Worm (Caenorhabditis elegans) whole organism, L1 larva: ENCODE results near the gene fbxb-99.
A peak's percentile ranks its signal among the peaks of the same experiment; 100 is the strongest.

Source experiments
- C04F5.9 ChIP-seq: sonication (generic microtip); optimal IDR thresholded peaks from 2 replicates; lab custom pipeline; 2016; ENCODE audit warnings: missing genetic modification characterization, missing compliant biosample characterization
- blmp-1 ChIP-seq: fragments of 150-350 bp; optimal IDR thresholded peaks from 2 replicates; lab custom pipeline; 2014; ENCODE audit warnings: missing biosample characterization, missing genetic modification characterization
- ceh-8 ChIP-seq: fragments of 200-800 bp; sonication (Bioruptor generic); optimal IDR thresholded peaks from 2 replicates; lab custom pipeline; 2018; ENCODE audit warnings: mild to moderate bottlenecking, missing genetic modification characterization, moderate library complexity, missing compliant biosample characterization
- ceh-88 ChIP-seq: fragments of 200-800 bp; sonication (Bioruptor generic); IDR thresholded peaks from 2 replicates; pipeline ENCODE4 v1.3.6; 2022; ENCODE audit warnings: missing genetic modification characterization, missing compliant biosample characterization
- ces-1 ChIP-seq: fragments of 150-350 bp; optimal IDR thresholded peaks from 2 replicates; lab custom pipeline; 2014; ENCODE audit warnings: missing biosample characterization, missing genetic modification reagents, missing genetic modification characterization
- efl-1 ChIP-seq, 4 experiments: fragments of 150-350 bp; optimal IDR thresholded peaks in 3 of 4; peaks in 1 of 4; 1 replicate in 1 of 4; 2 replicates in 3 of 4; lab custom pipeline; 2014; ENCODE audit warnings: missing biosample characterization in 2 of 4, missing genetic modification characterization in 2 of 4, missing genetic modification reagents in 2 of 4
- elt-2 ChIP-seq: sonication (generic microtip); optimal IDR thresholded peaks from 2 replicates; lab custom pipeline; 2016; ENCODE audit warnings: missing genetic modification characterization, mild to moderate bottlenecking, inconsistent platforms, missing compliant biosample characterization, missing genetic modification reagents
- elt-3 ChIP-seq, 6 experiments: fragments of 150-350 bp in 1 of 6; sonication (generic microtip); optimal IDR thresholded peaks; 2 replicates each; lab custom pipeline; 2017 to 2018; ENCODE audit warnings: missing biosample characterization in 6 of 6, missing genetic modification characterization in 6 of 6, inconsistent platforms in 1 of 6
- ets-5 ChIP-seq: fragments of 200-800 bp; sonication (Bioruptor generic); IDR thresholded peaks from 2 replicates; pipeline ENCODE4 v1.3.6; 2022; ENCODE audit warnings: missing genetic modification characterization, missing compliant biosample characterization
- fkh-10 ChIP-seq: sonication (generic microtip); optimal IDR thresholded peaks from 2 replicates; lab custom pipeline; 2017; ENCODE audit warnings: missing biosample characterization, missing genetic modification reagents, missing genetic modification characterization
- fkh-4 ChIP-seq: sonication (generic microtip); optimal IDR thresholded peaks from 2 replicates; lab custom pipeline; 2016; ENCODE audit warnings: missing compliant biosample characterization, missing genetic modification characterization, borderline replicate concordance
- fkh-8 ChIP-seq: sonication (generic microtip); optimal IDR thresholded peaks from 2 replicates; lab custom pipeline; 2016; ENCODE audit warnings: mild to moderate bottlenecking, missing genetic modification characterization, missing compliant biosample characterization
- fos-1 ChIP-seq: fragments of 150-350 bp; optimal IDR thresholded peaks from 2 replicates; lab custom pipeline; 2014; ENCODE audit warnings: missing biosample characterization, missing genetic modification characterization
- hlh-17 ChIP-seq: fragments of 200-800 bp; sonication (Bioruptor generic); optimal IDR thresholded peaks from 2 replicates; lab custom pipeline; 2018; ENCODE audit warnings: missing genetic modification characterization, mild to moderate bottlenecking, missing compliant biosample characterization, moderate library complexity, borderline replicate concordance
- hpl-2 ChIP-seq: fragments of 150-350 bp; optimal IDR thresholded peaks from 2 replicates; lab custom pipeline; 2014; ENCODE audit warnings: missing biosample characterization, missing genetic modification reagents, missing genetic modification characterization
- jun-1 ChIP-seq: fragments of 150-350 bp; optimal IDR thresholded peaks from 2 replicates; lab custom pipeline; 2014; ENCODE audit warnings: missing biosample characterization, missing genetic modification reagents, missing genetic modification characterization
- lin-13 ChIP-seq: fragments of 150-350 bp; optimal IDR thresholded peaks from 2 replicates; lab custom pipeline; 2014; ENCODE audit warnings: missing biosample characterization, missing genetic modification reagents, missing genetic modification characterization
- lin-15B ChIP-seq: fragments of 150-350 bp; sonication (generic microtip); optimal IDR thresholded peaks from 3 replicates; lab custom pipeline; 2014; ENCODE audit warnings: missing biosample characterization, missing genetic modification characterization
- lin-35 ChIP-seq, 2 experiments: fragments of 150-350 bp; optimal IDR thresholded peaks; 2 replicates each; lab custom pipeline; 2014; ENCODE audit warnings: missing biosample characterization in 2 of 2, missing genetic modification characterization in 2 of 2, missing genetic modification reagents in 2 of 2
- lsy-2 ChIP-seq, 2 experiments: fragments of 150-350 bp; optimal IDR thresholded peaks; 2 replicates each; lab custom pipeline; 2014; ENCODE audit warnings: missing biosample characterization in 2 of 2, missing genetic modification characterization in 2 of 2
- mab-9 ChIP-seq: fragments of 200-800 bp; sonication (Bioruptor generic); IDR thresholded peaks from 2 replicates; pipeline ENCODE4 v1.3.6; 2022; ENCODE audit warnings: missing genetic modification reagents, missing genetic modification characterization, missing compliant biosample characterization
- mdl-1 ChIP-seq, 2 experiments: fragments of 150-350 bp; optimal IDR thresholded peaks; 2 replicates each; lab custom pipeline; 2014 to 2017; ENCODE audit warnings: missing biosample characterization in 2 of 2, missing genetic modification characterization in 2 of 2, inconsistent platforms in 1 of 2
- nhr-11 ChIP-seq: fragments of 150-350 bp; optimal IDR thresholded peaks from 2 replicates; lab custom pipeline; 2014; ENCODE audit warnings: missing biosample characterization, missing genetic modification characterization
- nhr-19 ChIP-seq: fragments of 200-800 bp; sonication (Bioruptor generic); conservative IDR thresholded peaks from 2 replicates; pipeline ENCODE4 v1.3.6; 2022; ENCODE audit warnings: missing genetic modification characterization, missing compliant biosample characterization
- nhr-20 ChIP-seq: sonication (generic microtip); optimal IDR thresholded peaks from 2 replicates; lab custom pipeline; 2016; ENCODE audit warnings: mild to moderate bottlenecking, missing genetic modification characterization, missing compliant biosample characterization
- nhr-237 ChIP-seq: fragments of 150-350 bp; optimal IDR thresholded peaks from 2 replicates; lab custom pipeline; 2014; ENCODE audit warnings: missing biosample characterization, missing genetic modification characterization
- nhr-85 ChIP-seq: sonication (generic microtip); peaks from one replicate; lab custom pipeline; 2016; ENCODE audit warnings: missing genetic modification characterization, inconsistent platforms, missing compliant biosample characterization
- nhr-90 ChIP-seq: sonication (generic microtip); optimal IDR thresholded peaks from 2 replicates; lab custom pipeline; 2016; ENCODE audit warnings: mild to moderate bottlenecking, missing genetic modification characterization, missing compliant biosample characterization; ENCODE audit not compliant: poor library complexity
- pax-3 ChIP-seq: fragments of 200-800 bp; sonication (Bioruptor generic); optimal IDR thresholded peaks from 2 replicates; lab custom pipeline; 2018; ENCODE audit warnings: mild to moderate bottlenecking, missing genetic modification characterization, moderate library complexity, missing compliant biosample characterization
- pqm-1 ChIP-seq: sonication (generic microtip); optimal IDR thresholded peaks from 3 replicates; lab custom pipeline; 2017; ENCODE audit warnings: missing biosample characterization, missing genetic modification characterization
- rnt-1 ChIP-seq: sonication (generic microtip); optimal IDR thresholded peaks from 2 replicates; lab custom pipeline; 2016; ENCODE audit warnings: mild to moderate bottlenecking, missing genetic modification characterization, moderate library complexity, missing compliant biosample characterization
- skn-1 ChIP-seq: fragments of 150-350 bp; optimal IDR thresholded peaks from 2 replicates; lab custom pipeline; 2014; ENCODE audit warnings: missing biosample characterization, missing genetic modification characterization
- snpc-4 ChIP-seq: fragments of 150-350 bp; optimal IDR thresholded peaks from 2 replicates; lab custom pipeline; 2014; ENCODE audit warnings: missing biosample characterization, missing genetic modification characterization
- sptf-1 ChIP-seq: fragments of 150-350 bp; optimal IDR thresholded peaks from 2 replicates; lab custom pipeline; 2014; ENCODE audit warnings: missing biosample characterization, missing genetic modification characterization
- sup-37 ChIP-seq: fragments of 200-800 bp; sonication (Bioruptor generic); optimal IDR thresholded peaks from 2 replicates; lab custom pipeline; 2018; ENCODE audit warnings: mild to moderate bottlenecking, missing genetic modification characterization, missing compliant biosample characterization
- tlp-1 ChIP-seq: fragments of 150-350 bp; optimal IDR thresholded peaks from 2 replicates; lab custom pipeline; 2014; ENCODE audit warnings: missing biosample characterization, missing genetic modification characterization
- vab-15 ChIP-seq: sonication (generic microtip); optimal IDR thresholded peaks from 2 replicates; lab custom pipeline; 2017; ENCODE audit warnings: missing genotype, mild to moderate bottlenecking, missing genetic modification characterization, missing compliant biosample characterization
- ztf-4 ChIP-seq: fragments of 150-350 bp; optimal IDR thresholded peaks from 2 replicates; lab custom pipeline; 2014; ENCODE audit warnings: missing biosample characterization, missing genetic modification characterization

The fbxb-99 gene

DNA sequence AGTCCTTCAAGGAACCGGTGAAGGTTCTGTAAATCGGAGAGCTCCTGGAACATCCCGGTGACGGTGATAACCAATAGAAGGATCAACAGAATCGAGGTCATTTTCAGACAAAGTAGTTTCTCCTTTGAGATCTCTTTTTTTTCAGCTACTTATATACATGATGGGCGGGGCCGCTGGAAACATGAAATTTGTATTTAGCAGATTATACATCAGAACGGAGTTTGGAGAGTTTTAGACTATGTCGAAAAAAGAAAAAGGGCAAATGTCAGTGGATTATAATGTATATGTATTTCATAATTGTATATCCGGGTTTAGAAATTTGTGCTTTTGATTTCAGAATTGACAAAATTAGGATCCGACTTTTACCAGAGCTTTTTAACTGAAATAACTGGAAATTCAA, 10.0 kb upstream of the fbxb-99 start, which contains the start of gene ins-32:
ins-32 (minus strand) TSS at position 101 of the 400 bp plus-strand sequence.
- no peak for TF ChIP-seq mab-9 (GFP tag; lab: Robert Waterston, UW)
- TF ChIP-seq rnt-1 = no peak
- no peak for TF ChIP-seq C04F5.9
- no peak for TF ChIP-seq ces-1 (GFP tag; lab: Kevin White, UChicago)
- no peak for TF ChIP-seq lin-13 (GFP tag; lab: Kevin White, UChicago)
- no peak for TF ChIP-seq fkh-8
- TF ChIP-seq ceh-88 = no peak
- TF ChIP-seq fkh-4 (tag; lab: Kevin White, UChicago) = no peak
- TF ChIP-seq, all 84 proteins: peak for 0

DNA sequence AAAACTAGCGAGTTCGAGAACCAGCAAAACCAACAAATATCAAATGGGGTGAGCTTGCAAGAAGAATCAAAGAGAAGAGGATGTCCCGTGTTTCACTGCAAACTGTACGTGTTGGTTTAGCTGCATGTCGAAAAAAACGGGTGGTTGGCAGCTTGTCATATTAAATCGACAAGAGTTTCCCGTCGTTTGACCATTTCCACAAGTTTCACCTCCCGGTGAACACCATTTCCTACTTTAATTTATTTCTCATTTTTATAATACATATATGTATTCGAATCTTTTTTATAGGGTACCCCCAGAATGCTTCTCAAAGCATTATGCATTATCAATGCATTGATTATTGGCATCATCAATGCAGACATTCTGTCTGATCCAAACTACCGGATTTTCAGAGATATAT, 2.1 kb upstream of the fbxb-99 start, which contains the start of gene Y8A9A.2:
Y8A9A.2 (plus strand) TSS at position 301 of the 400 bp plus-strand sequence.
- TF ChIP-seq sptf-1 (tag; lab: Kevin White, UChicago) = no peak
- TF ChIP-seq efl-1 (optimal IDR thresholded peaks at IDR 0.05; lab: Kevin White, UChicago) = no peak
- TF ChIP-seq efl-1 (GFP tag; optimal IDR thresholded peaks at IDR 0.05 in 1 of 2; lab: Kevin White, UChicago) = peak in 1 of 2 experiments; percentile 25
- TF ChIP-seq, all 84 proteins: peak for 1

DNA sequence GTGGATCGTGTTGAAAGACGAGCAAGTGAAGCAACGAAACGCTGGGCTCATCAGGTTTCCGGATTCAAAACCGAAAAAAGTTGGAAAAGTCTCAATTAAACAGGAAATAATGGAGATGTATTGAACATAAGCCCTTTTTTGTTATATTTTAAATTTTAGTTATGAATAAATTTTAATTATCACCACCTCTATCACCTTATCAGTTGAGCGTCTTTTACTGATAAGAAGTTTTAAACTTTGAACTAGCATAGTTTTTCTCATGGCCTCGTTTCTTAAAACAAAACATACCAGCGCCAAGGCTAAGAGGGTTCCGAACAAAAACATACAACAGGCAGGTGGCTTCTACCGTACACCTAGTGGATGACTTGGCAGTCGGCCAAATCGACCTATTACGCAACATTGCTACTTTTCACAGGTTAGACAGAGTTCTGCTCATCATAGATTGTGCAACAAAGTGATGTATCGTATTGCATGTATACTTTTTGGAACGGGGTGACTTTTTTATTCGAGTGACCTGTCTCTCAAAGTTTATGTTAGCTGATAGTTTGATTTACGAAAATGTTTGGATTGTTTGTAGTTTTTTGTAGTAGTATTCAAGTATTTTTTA, 4.8 kb downstream of the fbxb-99 start:
- no peak for TF ChIP-seq efl-1 (optimal IDR thresholded peaks at IDR 0.05; lab: Kevin White, UChicago)
- TF ChIP-seq efl-1 (GFP tag; optimal IDR thresholded peaks at IDR 0.05 in 1 of 2; lab: Kevin White, UChicago) = peak in 1 of 2 experiments; percentile 78
- TF ChIP-seq lin-15B = no peak
- no peak for TF ChIP-seq hlh-17 (GFP tag; lab: Kevin White, UChicago)
- peak; percentile 77 for TF ChIP-seq elt-2
- no peak for TF ChIP-seq snpc-4 (tag; lab: Kevin White, UChicago)
- TF ChIP-seq nhr-237 (tag; lab: Kevin White, UChicago) = no peak
- TF ChIP-seq nhr-11 (tag; lab: Kevin White, UChicago) = no peak

DNA sequence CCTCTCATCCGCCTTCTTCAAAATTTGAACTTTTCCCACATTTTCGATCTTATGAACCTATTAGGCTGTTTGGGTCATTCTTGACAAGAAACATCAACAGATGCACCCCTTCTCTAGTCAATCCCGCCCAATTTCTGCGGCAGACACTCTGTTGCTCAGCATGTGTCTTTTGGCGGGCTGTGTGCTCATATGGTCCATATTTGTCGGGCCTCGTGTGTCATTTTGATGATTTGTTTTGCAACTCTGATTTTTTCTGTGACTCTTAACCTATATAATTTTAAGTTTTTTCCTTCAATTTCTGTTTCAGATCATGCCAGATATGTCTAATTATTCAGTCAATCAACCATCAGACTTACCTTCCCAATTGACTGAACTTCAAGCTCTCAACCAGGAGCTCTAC, 6.1 kb downstream of the fbxb-99 start, which contains the start of gene T24E12.13:
T24E12.13 (plus strand) TSS at position 301 of the 400 bp plus-strand sequence.
- no peak for TF ChIP-seq skn-1 (tag; lab: Kevin White, UChicago)
- no peak for TF ChIP-seq vab-15 (tag; lab: Kevin White, UChicago)
- no peak for TF ChIP-seq fos-1 (tag; lab: Kevin White, UChicago)
- no peak for TF ChIP-seq ztf-4 (tag; lab: Kevin White, UChicago)
- no peak for TF ChIP-seq fkh-10 (GFP tag; lab: Kevin White, UChicago)
- TF ChIP-seq mdl-1 (tag; optimal IDR thresholded peaks at IDR 0.05; lab: Kevin White, UChicago) = no peak
- TF ChIP-seq hpl-2 (GFP tag; lab: Kevin White, UChicago) = no peak
- TF ChIP-seq sup-37 (GFP tag; lab: Kevin White, UChicago) = no peak
- TF ChIP-seq nhr-85 (tag; lab: Kevin White, UChicago) = no peak
- TF ChIP-seq ets-5 (GFP tag; lab: Robert Waterston, UW) = no peak

DNA sequence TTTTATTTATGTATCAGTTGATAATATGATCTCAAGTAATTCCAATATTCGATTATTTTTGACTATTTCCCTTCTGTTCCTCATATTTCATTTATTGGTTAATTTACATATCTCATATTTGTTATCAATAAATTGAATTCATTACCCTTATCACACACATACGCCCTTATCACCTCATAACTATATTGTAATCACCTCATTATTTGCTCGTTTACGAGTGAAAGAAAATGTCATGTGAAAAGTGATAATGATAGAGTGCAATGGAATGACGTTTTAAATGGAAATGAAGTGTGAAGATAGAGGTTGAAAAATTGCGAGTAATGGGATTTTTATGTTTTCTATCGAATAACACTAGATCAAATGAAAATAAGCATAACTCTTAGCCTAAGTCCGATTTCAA, 6.7 kb downstream of the fbxb-99 start:
- TF ChIP-seq fkh-8 = peak; percentile 9
- peak; percentile 99 for TF ChIP-seq pqm-1 (tag; lab: Kevin White, UChicago)
- 0 out of 2 replicates have a peak, but pooled peaks have one; percentile 6 for TF ChIP-seq nhr-19
- no peak for TF ChIP-seq elt-3 (tag; optimal IDR thresholded peaks at IDR 0.05; lab: Kevin White, UChicago)
- TF ChIP-seq tlp-1 (tag; lab: Kevin White, UChicago) = peak; percentile 91
- TF ChIP-seq skn-1 (tag; lab: Kevin White, UChicago) = no peak
- TF ChIP-seq fos-1 (tag; lab: Kevin White, UChicago) = peak; percentile 4
- peak in 1 of 2 experiments; percentile 70 for TF ChIP-seq lin-35 (GFP tag; optimal IDR thresholded peaks at IDR 0.05; lab: Kevin White, UChicago)
- peak; percentile 79 for TF ChIP-seq pax-3
- TF ChIP-seq hpl-2 (GFP tag; lab: Kevin White, UChicago) = no peak
- peak; percentile 87 for TF ChIP-seq ceh-8 (GFP tag; lab: Kevin White, UChicago)
- peak; percentile 100 for TF ChIP-seq elt-2
- peak; percentile 51 for TF ChIP-seq nhr-20 (tag; lab: Kevin White, UChicago)
- peak in 1 of 2 experiments; percentile 58 for TF ChIP-seq lsy-2 (tag; optimal IDR thresholded peaks at IDR 0.05; lab: Kevin White, UChicago)
- TF ChIP-seq efl-1 (optimal IDR thresholded peaks at IDR 0.05; lab: Kevin White, UChicago) = no peak
- TF ChIP-seq efl-1 (GFP tag; optimal IDR thresholded peaks at IDR 0.05 in 1 of 2; lab: Kevin White, UChicago) = peak in 1 of 2 experiments; percentile 84
- peak; percentile 88 for TF ChIP-seq jun-1 (tag; lab: Kevin White, UChicago)
- no peak for TF ChIP-seq blmp-1 (tag; lab: Kevin White, UChicago)
- peak; percentile 47 for TF ChIP-seq nhr-90 (tag; lab: Kevin White, UChicago)
